Fruit fly (Drosophila melanogaster) whole organism, embryonic: ENCODE data around the gene Men.

ENCODE experiments used
- Atf6 ChIP-seq: fragments of 200-800 bp; sonication (Bioruptor generic); IDR thresholded peaks from 2 replicates; pipeline ENCODE4 v1.3.6; 2022; ENCODE audit warnings: missing biosample characterization, missing genetic modification characterization
- Bdp1 ChIP-seq: fragments of 200-800 bp; sonication (Bioruptor generic); optimal IDR thresholded peaks from 3 replicates; lab custom pipeline; 2016; ENCODE audit warnings: missing biosample characterization, missing genetic modification characterization
- Blimp-1 ChIP-seq: fragments of 200-800 bp; sonication (Bioruptor generic); optimal IDR thresholded peaks from 3 replicates; lab custom pipeline; 2018; ENCODE audit warnings: missing biosample characterization, missing genetic modification characterization, mild to moderate bottlenecking, moderate library complexity, missing genetic modification reagents
- CG10321 ChIP-seq: fragments of 200-800 bp; sonication (Bioruptor generic); IDR thresholded peaks from 2 replicates; pipeline ENCODE4 v1.3.6; 2022; ENCODE audit warnings: missing biosample characterization, missing genetic modification characterization
- CG10543 ChIP-seq: fragments of 200-800 bp; sonication (Bioruptor generic); optimal IDR thresholded peaks from 3 replicates; lab custom pipeline; 2017; ENCODE audit warnings: missing biosample characterization, mild to moderate bottlenecking, missing genetic modification characterization, moderate library complexity
- CG11093 ChIP-seq: fragments of 200-800 bp; sonication (Bioruptor generic); IDR thresholded peaks from 3 replicates; pipeline ENCODE4 v1.3.6; 2022; ENCODE audit warnings: missing biosample characterization, missing genetic modification characterization
- CG11723 ChIP-seq: fragments of 200-800 bp; sonication (Bioruptor generic); optimal IDR thresholded peaks from 2 replicates; lab custom pipeline; 2017; ENCODE audit warnings: missing biosample characterization, mild to moderate bottlenecking, missing genetic modification characterization
- CG12155 ChIP-seq: fragments of 200-800 bp; sonication (Bioruptor generic); optimal IDR thresholded peaks from 3 replicates; lab custom pipeline; 2016; ENCODE audit warnings: missing biosample characterization, missing genetic modification characterization
- CG12219 ChIP-seq: fragments of 200-800 bp; sonication (Bioruptor generic); optimal IDR thresholded peaks from 3 replicates; lab custom pipeline; 2018; ENCODE audit warnings: missing biosample characterization, mild to moderate bottlenecking, missing genetic modification characterization
- CG1233 ChIP-seq: fragments of 200-800 bp; sonication (Bioruptor generic); optimal IDR thresholded peaks from 4 replicates; lab custom pipeline; 2018; ENCODE audit warnings: missing biosample characterization, mild to moderate bottlenecking, missing genetic modification characterization
- CG13894 ChIP-seq: fragments of 200-800 bp; sonication (Bioruptor generic); optimal IDR thresholded peaks from 3 replicates; lab custom pipeline; 2018; ENCODE audit warnings: missing biosample characterization, mild to moderate bottlenecking, missing genetic modification characterization, moderate library complexity
- CG14441 ChIP-seq: fragments of 200-800 bp; sonication (Bioruptor generic); IDR thresholded peaks from 2 replicates; pipeline ENCODE4 v1.3.6; 2022; ENCODE audit warnings: missing biosample characterization, missing genetic modification characterization
- CG15514 ChIP-seq: fragments of 200-800 bp; sonication (Bioruptor generic); optimal IDR thresholded peaks from 3 replicates; lab custom pipeline; 2017; ENCODE audit warnings: missing biosample characterization, missing genetic modification characterization, mild to moderate bottlenecking, moderate library complexity, missing genetic modification reagents
- CG1602 ChIP-seq: fragments of 200-800 bp; sonication (Bioruptor generic); optimal IDR thresholded peaks from 3 replicates; lab custom pipeline; 2016; ENCODE audit warnings: missing biosample characterization, missing genetic modification characterization
- CG16779 ChIP-seq: fragments of 200-800 bp; sonication (Bioruptor generic); IDR thresholded peaks from 2 replicates; pipeline ENCODE4 v1.3.6; 2022; ENCODE audit warnings: missing biosample characterization, missing genetic modification characterization
- CG17385 ChIP-seq: fragments of 200-800 bp; sonication (Bioruptor generic); optimal IDR thresholded peaks from 3 replicates; lab custom pipeline; 2018; ENCODE audit warnings: missing biosample characterization, mild to moderate bottlenecking, missing genetic modification characterization
- CG18476 ChIP-seq: fragments of 200-800 bp; sonication (Bioruptor generic); optimal IDR thresholded peaks from 2 replicates; lab custom pipeline; 2016; ENCODE audit warnings: missing biosample characterization, mild to moderate bottlenecking, missing genetic modification characterization
- CG2678 ChIP-seq: fragments of 200-800 bp; sonication (Bioruptor generic); optimal IDR thresholded peaks from 3 replicates; lab custom pipeline; 2019; ENCODE audit warnings: missing biosample characterization, mild to moderate bottlenecking, missing genetic modification characterization, moderate library complexity
- CG32532 ChIP-seq: fragments of 200-800 bp; sonication (Bioruptor generic); IDR thresholded peaks from 2 replicates; pipeline ENCODE4 v1.3.6; 2022; ENCODE audit warnings: missing biosample characterization, missing genetic modification characterization
- CG3847 ChIP-seq: fragments of 200-800 bp; sonication (Bioruptor generic); IDR thresholded peaks from 2 replicates; pipeline ENCODE4 v1.3.6; 2022; ENCODE audit warnings: missing biosample characterization, missing genetic modification characterization
- CG6272 ChIP-seq: fragments of 200-800 bp; sonication (Bioruptor generic); IDR thresholded peaks from 2 replicates; pipeline ENCODE4 v1.3.6; 2022; ENCODE audit warnings: missing biosample characterization, missing genetic modification characterization
- CG6683 ChIP-seq: fragments of 200-800 bp; sonication (Bioruptor generic); optimal IDR thresholded peaks from 2 replicates; lab custom pipeline; 2017; ENCODE audit warnings: missing biosample characterization, mild to moderate bottlenecking, missing genetic modification characterization, missing genetic modification reagents
- CG6791 ChIP-seq: fragments of 200-800 bp; sonication (Bioruptor generic); IDR thresholded peaks from 3 replicates; pipeline ENCODE4 v1.3.6; 2022; ENCODE audit warnings: missing biosample characterization, missing genetic modification characterization; ENCODE audit not compliant: partially characterized antibody
- CG7987 ChIP-seq: fragments of 200-800 bp; sonication (Bioruptor generic); optimal IDR thresholded peaks from 2 replicates; lab custom pipeline; 2018; ENCODE audit warnings: missing biosample characterization, mild to moderate bottlenecking, missing genetic modification characterization, moderate library complexity
- Dad ChIP-seq: fragments of 200-800 bp; sonication (Bioruptor generic); optimal IDR thresholded peaks from 3 replicates; lab custom pipeline; 2016; ENCODE audit warnings: missing biosample characterization, missing genetic modification characterization
- E2f1 ChIP-seq: fragments of 200-800 bp; sonication (Bioruptor generic); IDR thresholded peaks from 2 replicates; pipeline ENCODE4 v1.3.6; 2022; ENCODE audit warnings: missing biosample characterization, missing genetic modification characterization
- Ets65A ChIP-seq: fragments of 200-800 bp; sonication (Bioruptor generic); peaks from one replicate; lab custom pipeline; 2016; ENCODE audit warnings: missing biosample characterization, missing genetic modification characterization
- Hmr ChIP-seq: fragments of 200-800 bp; sonication (Bioruptor generic); optimal IDR thresholded peaks from 3 replicates; lab custom pipeline; 2017; ENCODE audit warnings: mild to moderate bottlenecking, missing biosample characterization, missing genetic modification reagents, missing genetic modification characterization
- Hr51 ChIP-seq, 2 experiments: fragments of 200-800 bp; sonication (Bioruptor generic); optimal IDR thresholded peaks; 2 replicates in 1 of 2; 3 replicates in 1 of 2; lab custom pipeline; 2016 to 2018; ENCODE audit warnings: missing biosample characterization in 2 of 2, missing genetic modification characterization in 2 of 2, mild to moderate bottlenecking in 1 of 2, moderate library complexity in 1 of 2
- Hr78 ChIP-seq, 2 experiments: fragments of 200-800 bp in 1 of 2; fragments of >200 bp in 1 of 2; sonication (Bioruptor generic) in 1 of 2; optimal IDR thresholded peaks; 2 replicates each; lab custom pipeline; 2017 to 2019; ENCODE audit warnings: missing biosample characterization in 2 of 2, missing genetic modification characterization in 2 of 2, mild to moderate bottlenecking in 1 of 2, moderate library complexity in 1 of 2
- Lhr ChIP-seq: fragments of 200-800 bp; sonication (Bioruptor generic); optimal IDR thresholded peaks from 3 replicates; lab custom pipeline; 2017; ENCODE audit warnings: mild to moderate bottlenecking, missing biosample characterization, missing genetic modification reagents, missing genetic modification characterization
- MBD-R2 ChIP-seq: fragments of 200-800 bp; sonication (Bioruptor generic); IDR thresholded peaks from 2 replicates; pipeline ENCODE4 v1.3.6; 2022; ENCODE audit warnings: missing biosample characterization, missing genetic modification characterization
- NK7.1 ChIP-seq: fragments of 200-800 bp; sonication (Bioruptor generic); optimal IDR thresholded peaks from 3 replicates; lab custom pipeline; 2016; ENCODE audit warnings: missing biosample characterization, missing genetic modification characterization
- PHDP ChIP-seq: fragments of 200-800 bp; sonication (Bioruptor generic); optimal IDR thresholded peaks from 3 replicates; lab custom pipeline; 2018; ENCODE audit warnings: missing biosample characterization, mild to moderate bottlenecking, missing genetic modification characterization, moderate library complexity
- Rfx ChIP-seq: fragments of 200-800 bp; sonication (Bioruptor generic); IDR thresholded peaks from 2 replicates; pipeline ENCODE4 v1.3.6; 2022; ENCODE audit warnings: missing biosample characterization, missing genetic modification characterization
- Ssrp ChIP-seq: fragments of 200-800 bp; sonication (Bioruptor generic); optimal IDR thresholded peaks from 2 replicates; lab custom pipeline; 2018; ENCODE audit warnings: missing biosample characterization, mild to moderate bottlenecking, missing genetic modification characterization, moderate library complexity
- TFAM ChIP-seq: fragments of 200-800 bp; sonication (Bioruptor generic); optimal IDR thresholded peaks from 2 replicates; lab custom pipeline; 2017; ENCODE audit warnings: missing biosample characterization, missing genetic modification characterization, inconsistent platforms
- aop ChIP-seq: fragments of 200-800 bp; sonication (Bioruptor generic); IDR thresholded peaks from 2 replicates; pipeline ENCODE4 v1.3.6; 2022; ENCODE audit warnings: missing biosample characterization, missing genetic modification characterization
- ap ChIP-seq: fragments of 200-800 bp; sonication (Bioruptor generic); IDR thresholded peaks from 2 replicates; pipeline ENCODE4 v1.3.6; 2022; ENCODE audit warnings: missing biosample characterization, missing genetic modification characterization
- emc ChIP-seq: fragments of 200-800 bp; sonication (Bioruptor generic); optimal IDR thresholded peaks from 2 replicates; lab custom pipeline; 2016; ENCODE audit warnings: missing biosample characterization, missing genetic modification characterization
- ems ChIP-seq: fragments of 200-800 bp; sonication (Bioruptor generic); optimal IDR thresholded peaks from 3 replicates; lab custom pipeline; 2016; ENCODE audit warnings: missing biosample characterization, missing genetic modification characterization
- fd96Cb ChIP-seq: fragments of 200-800 bp; sonication (Bioruptor generic); optimal IDR thresholded peaks from 2 replicates; lab custom pipeline; 2018; ENCODE audit warnings: missing biosample characterization, mild to moderate bottlenecking, missing genetic modification characterization, moderate library complexity
- jing ChIP-seq: fragments of 200-800 bp; sonication (Bioruptor generic); optimal IDR thresholded peaks from 2 replicates; lab custom pipeline; 2018; ENCODE audit warnings: missing biosample characterization, mild to moderate bottlenecking, missing genetic modification characterization
- kah ChIP-seq: fragments of 200-800 bp; sonication (Bioruptor generic); optimal IDR thresholded peaks from 2 replicates; lab custom pipeline; 2018; ENCODE audit warnings: missing biosample characterization, mild to moderate bottlenecking, missing genetic modification characterization
- kay ChIP-seq: fragments of 200-800 bp; sonication (Bioruptor generic); optimal IDR thresholded peaks from 2 replicates; lab custom pipeline; 2016; ENCODE audit warnings: missing biosample characterization, missing genetic modification characterization
- lilli ChIP-seq: fragments of 200-800 bp; sonication (Bioruptor generic); optimal IDR thresholded peaks from 3 replicates; lab custom pipeline; 2016; ENCODE audit warnings: missing biosample characterization, missing genetic modification characterization
- phol ChIP-seq: fragments of 200-800 bp; sonication (Bioruptor generic); optimal IDR thresholded peaks from 3 replicates; lab custom pipeline; 2018; ENCODE audit warnings: missing biosample characterization, mild to moderate bottlenecking, missing genetic modification characterization, moderate library complexity
- ranshi ChIP-seq: fragments of 200-800 bp; sonication (Bioruptor generic); IDR thresholded peaks from 2 replicates; pipeline ENCODE4 v1.3.6; 2022; ENCODE audit warnings: missing biosample characterization, missing genetic modification characterization

Men gene

dm6 chr3R:12717588-12718535, 4.4 kb downstream of the Men start (continued):
- TF ChIP-seq CG7987 (GFP tag; lab: Kevin White, UChicago) (peak; percentile 79), CG10321 (no peak), CG13894 (tag; lab: Kevin White, UChicago) (peak; percentile 40), Hr78 (GFP tag; optimal IDR thresholded peaks at IDR 0.05; lab: Kevin White, UChicago) (no peak), ap (GFP tag; lab: Robert Waterston, UW) (0 out of 2 replicates have a peak, but pooled peaks have one; percentile 23), CG17385 (peak; percentile 48), CG6683 (GFP tag; lab: Kevin White, UChicago) (no peak), jing (peak; percentile 8), CG12155 (GFP tag; lab: Kevin White, UChicago) (peak; percentile 41), E2f1 (GFP tag; lab: Robert Waterston, UW) (peak; percentile 54; the same call in 1 of the 2 replicates), Ssrp (tag; lab: Kevin White, UChicago) (no peak), TFAM (GFP tag; lab: Kevin White, UChicago) (no peak), Dad (GFP tag; lab: Kevin White, UChicago) (peak; percentile 9), CG6272 (peak; percentile 42), lilli (GFP tag; lab: Kevin White, UChicago) (peak; percentile 71), kah (no peak), CG11723 (GFP tag; lab: Kevin White, UChicago) (peak; percentile 13), CG1602 (GFP tag; lab: Kevin White, UChicago) (peak; percentile 25), CG6791 (GFP tag; lab: Robert Waterston, UW) (no peak), Hr51 (GFP tag; optimal IDR thresholded peaks at IDR 0.05; lab: Kevin White, UChicago) (peak; percentile 47 to 67), Rfx (GFP tag; lab: Robert Waterston, UW) (peak; percentile 75), CG15514 (peak; percentile 31), kay (GFP tag; lab: Kevin White, UChicago) (peak; percentile 42), CG2678 (tag; lab: Kevin White, UChicago) (peak; percentile 68), PHDP (tag; lab: Kevin White, UChicago) (peak; percentile 49), CG3847 (GFP tag; lab: Robert Waterston, UW) (peak; percentile 56), CG16779 (GFP tag; lab: Robert Waterston, UW) (0 out of 2 replicates have a peak, but pooled peaks have one; percentile 46), Blimp-1 (peak; percentile 52), ems (GFP tag; lab: Kevin White, UChicago) (peak; percentile 56), fd96Cb (peak; percentile 53), emc (GFP tag; lab: Kevin White, UChicago) (peak; percentile 21), CG10543 (GFP tag; lab: Kevin White, UChicago) (no peak), Lhr (GFP tag; lab: Kevin White, UChicago) (no peak), CG11093 (GFP tag; lab: Robert Waterston, UW) (no peak), CG14441 (GFP tag; lab: Robert Waterston, UW) (peak; percentile 72), phol (tag; lab: Kevin White, UChicago) (peak; percentile 56), Ets65A (GFP tag; lab: Kevin White, UChicago) (peak; percentile 66), ranshi (GFP tag; lab: Robert Waterston, UW) (peak; percentile 66), aop (GFP tag; lab: Robert Waterston, UW) (no peak), CG12219 (GFP tag; lab: Kevin White, UChicago) (no peak), CG1233 (peak; percentile 47), NK7.1 (GFP tag; lab: Kevin White, UChicago) (peak; percentile 45), Atf6 (peak; percentile 38), CG32532 (GFP tag; lab: Robert Waterston, UW) (peak; percentile 79), Hmr (GFP tag; lab: Kevin White, UChicago) (peak; percentile 46), Bdp1 (GFP tag; lab: Kevin White, UChicago) (peak; percentile 37), MBD-R2 (GFP tag; lab: Robert Waterston, UW) (no peak; the same call in 1 of the 2 replicates), CG18476 (GFP tag; lab: Kevin White, UChicago) (peak; percentile 35)
